Fruit fly (Drosophila melanogaster) S2 (cell line): ENCODE results near the gene CG6006.

ENCODE experiments used
- CG8478 ChIP-seq: fragments of >200 bp; optimal IDR thresholded peaks from 2 replicates; lab custom pipeline; 2018
- CTCF ChIP-seq, 2 experiments: fragments of >200 bp; optimal IDR thresholded peaks; 2 replicates each; lab custom pipeline; 2018

- TF ChIP-seq CG8478 (no peak), CTCF (optimal IDR thresholded peaks at IDR 0.05; lab: Kevin White, UChicago) (no peak)
Observed at dm6 chr3R:16105813-16106480, 48.8 kb upstream of the CG6006 start.
